Worm (Caenorhabditis elegans) whole organism, L2 larva: ENCODE measurements around the gene T04A11.4.

Source experiments
- C34F6.9 ChIP-seq: fragments of 150-350 bp; optimal IDR thresholded peaks from 2 replicates; lab custom pipeline; 2014; ENCODE audit warnings: missing biosample characterization, missing genetic modification characterization
- F13H6.1 ChIP-seq: sonication (generic microtip); optimal IDR thresholded peaks from 2 replicates; lab custom pipeline; 2016; ENCODE audit warnings: missing genetic modification characterization, missing compliant biosample characterization
- R02D3.7 ChIP-seq: fragments of 150-350 bp; optimal IDR thresholded peaks from 2 replicates; lab custom pipeline; 2014; ENCODE audit warnings: missing biosample characterization, missing genetic modification characterization
- Y55F3AM.14 ChIP-seq: fragments of 200-800 bp; sonication (Bioruptor generic); optimal IDR thresholded peaks from 2 replicates; lab custom pipeline; 2018; ENCODE audit warnings: mild to moderate bottlenecking, missing genetic modification characterization, missing compliant biosample characterization
- alr-1 ChIP-seq: fragments of 150-350 bp; optimal IDR thresholded peaks from 2 replicates; lab custom pipeline; 2014; ENCODE audit warnings: missing biosample characterization, missing genetic modification characterization
- aly-2 ChIP-seq: fragments of 150-350 bp; optimal IDR thresholded peaks from 2 replicates; lab custom pipeline; 2014; ENCODE audit warnings: missing biosample characterization, missing genetic modification characterization
- ama-1 ChIP-seq: fragments of 150-350 bp; optimal IDR thresholded peaks from 2 replicates; lab custom pipeline; 2018; ENCODE audit warnings: inconsistent platforms
- ceh-16 ChIP-seq: fragments of 150-350 bp; optimal IDR thresholded peaks from 2 replicates; lab custom pipeline; 2014; ENCODE audit warnings: missing biosample characterization, missing genetic modification characterization
- ceh-82 ChIP-seq: fragments of 150-350 bp; optimal IDR thresholded peaks from 2 replicates; lab custom pipeline; 2014; ENCODE audit warnings: missing biosample characterization, missing genetic modification characterization
- dmd-4 ChIP-seq: sonication (generic microtip); optimal IDR thresholded peaks from 2 replicates; lab custom pipeline; 2017; ENCODE audit warnings: missing biosample characterization, missing genetic modification characterization
- elt-1 ChIP-seq: fragments of 150-350 bp; optimal IDR thresholded peaks from 2 replicates; lab custom pipeline; 2014; ENCODE audit warnings: missing biosample characterization, missing genetic modification characterization
- fos-1 ChIP-seq: fragments of 150-350 bp; optimal IDR thresholded peaks from 2 replicates; lab custom pipeline; 2014; ENCODE audit warnings: missing biosample characterization, missing genetic modification characterization
- lin-11 ChIP-seq: fragments of 150-350 bp; sonication (generic microtip); optimal IDR thresholded peaks from 2 replicates; lab custom pipeline; 2014; ENCODE audit warnings: missing biosample characterization, missing genetic modification characterization, inconsistent platforms, mixed read lengths
- lin-13 ChIP-seq: fragments of 150-350 bp; optimal IDR thresholded peaks from 2 replicates; lab custom pipeline; 2014; ENCODE audit warnings: missing biosample characterization, missing genetic modification reagents, missing genetic modification characterization
- lin-39 ChIP-seq: fragments of 150-350 bp; optimal IDR thresholded peaks from 2 replicates; lab custom pipeline; 2014; ENCODE audit warnings: missing biosample characterization, missing genetic modification reagents, missing genetic modification characterization
- lsy-2 ChIP-seq, 2 experiments: fragments of 150-350 bp in 1 of 2; sonication (generic microtip) in 1 of 2; optimal IDR thresholded peaks; 2 replicates each; lab custom pipeline; 2014 to 2017; ENCODE audit warnings: missing biosample characterization in 2 of 2, missing genetic modification characterization in 2 of 2
- mab-5 ChIP-seq: fragments of 150-350 bp; optimal IDR thresholded peaks from 2 replicates; lab custom pipeline; 2014; ENCODE audit warnings: missing biosample characterization, missing genetic modification characterization
- mbf-1 ChIP-seq: sonication (generic microtip); optimal IDR thresholded peaks from 2 replicates; lab custom pipeline; 2017; ENCODE audit warnings: missing biosample characterization, missing genetic modification characterization
- mdl-1 ChIP-seq, 2 experiments: fragments of 150-350 bp in 1 of 2; sonication (generic microtip) in 1 of 2; optimal IDR thresholded peaks; 2 replicates each; lab custom pipeline; 2017; ENCODE audit warnings: missing biosample characterization in 2 of 2, missing genetic modification characterization in 2 of 2
- nhr-11 ChIP-seq: fragments of 150-350 bp; optimal IDR thresholded peaks from 2 replicates; lab custom pipeline; 2014; ENCODE audit warnings: missing biosample characterization, missing genetic modification characterization
- nhr-129 ChIP-seq: fragments of 150-350 bp; optimal IDR thresholded peaks from 2 replicates; lab custom pipeline; 2014; ENCODE audit warnings: missing biosample characterization, missing genetic modification characterization
- nhr-21 ChIP-seq: fragments of 150-350 bp; optimal IDR thresholded peaks from 2 replicates; lab custom pipeline; 2014; ENCODE audit warnings: missing biosample characterization, missing genetic modification characterization
- nhr-23 ChIP-seq: fragments of 150-350 bp; optimal IDR thresholded peaks from 2 replicates; lab custom pipeline; 2014; ENCODE audit warnings: missing biosample characterization, missing genetic modification reagents, missing genetic modification characterization
- nhr-237 ChIP-seq: fragments of 150-350 bp; optimal IDR thresholded peaks from 2 replicates; lab custom pipeline; 2014; ENCODE audit warnings: missing biosample characterization, missing genetic modification characterization
- nhr-25 ChIP-seq: fragments of 150-350 bp; sonication (generic microtip); optimal IDR thresholded peaks from 3 replicates; lab custom pipeline; 2014; ENCODE audit warnings: missing biosample characterization, missing genetic modification characterization
- nhr-6 ChIP-seq: fragments of 150-350 bp; optimal IDR thresholded peaks from 2 replicates; lab custom pipeline; 2014; ENCODE audit warnings: missing biosample characterization, missing genetic modification characterization
- nhr-77 ChIP-seq: fragments of 150-350 bp; optimal IDR thresholded peaks from 2 replicates; lab custom pipeline; 2014; ENCODE audit warnings: missing biosample characterization, missing genetic modification characterization
- peb-1 ChIP-seq: fragments of 150-350 bp; optimal IDR thresholded peaks from 2 replicates; lab custom pipeline; 2014; ENCODE audit warnings: missing biosample characterization, missing genetic modification characterization
- sem-4 ChIP-seq: fragments of 150-350 bp; optimal IDR thresholded peaks from 2 replicates; lab custom pipeline; 2014; ENCODE audit warnings: missing biosample characterization, missing genetic modification reagents, missing genetic modification characterization
- skn-1 ChIP-seq: sonication (generic microtip); optimal IDR thresholded peaks from 2 replicates; lab custom pipeline; 2017; ENCODE audit warnings: missing biosample characterization, missing genetic modification characterization
- unc-39 ChIP-seq: fragments of 150-350 bp; optimal IDR thresholded peaks from 2 replicates; lab custom pipeline; 2014; ENCODE audit warnings: missing biosample characterization, missing genetic modification characterization
- unc-55 ChIP-seq: fragments of 150-350 bp; sonication (generic microtip); optimal IDR thresholded peaks from 3 replicates; lab custom pipeline; 2014; ENCODE audit warnings: missing biosample characterization, missing genetic modification reagents, missing genetic modification characterization
- unc-62 ChIP-seq: fragments of 150-350 bp; optimal IDR thresholded peaks from 2 replicates; lab custom pipeline; 2014; ENCODE audit warnings: missing biosample characterization, missing genetic modification reagents, missing genetic modification characterization
- ztf-11 ChIP-seq: sonication (generic microtip); optimal IDR thresholded peaks from 2 replicates; lab custom pipeline; 2017; ENCODE audit warnings: missing biosample characterization, missing genetic modification characterization
- ztf-4 ChIP-seq: fragments of 150-350 bp; optimal IDR thresholded peaks from 2 replicates; lab custom pipeline; 2014; ENCODE audit warnings: missing biosample characterization, missing genetic modification characterization

The T04A11.4 gene

ce11 chrIV:12468359-12468758, 16.0 kb downstream of the T04A11.4 start, which contains the start of gene igdb-2:
Gene igdb-2, plus strand, starts transcription at chrIV:12468659.
- no peak for TF ChIP-seq ama-1 (lab: Kevin White, UChicago)
- TF ChIP-seq mdl-1 (tag; optimal IDR thresholded peaks at IDR 0.05; lab: Kevin White, UChicago): no peak
- TF ChIP-seq nhr-77: no peak
- TF ChIP-seq C34F6.9 (tag; lab: Kevin White, UChicago): no peak
- no peak for TF ChIP-seq dmd-4 (tag; lab: Kevin White, UChicago)
- no peak for TF ChIP-seq unc-39
- no peak for TF ChIP-seq skn-1 (tag; lab: Kevin White, UChicago)
- TF ChIP-seq, all 48 proteins: peak for 0

- no peak for TF ChIP-seq mdl-1 (tag; optimal IDR thresholded peaks at IDR 0.05; lab: Kevin White, UChicago)
- TF ChIP-seq ceh-82 (tag; lab: Kevin White, UChicago): no peak
- peak; percentile 51 for TF ChIP-seq nhr-129 (tag; lab: Kevin White, UChicago)
- TF ChIP-seq nhr-21: no peak
- no peak for TF ChIP-seq peb-1 (tag; lab: Kevin White, UChicago)
- TF ChIP-seq nhr-25 (tag; lab: Kevin White, UChicago): peak; percentile 30
- no peak for TF ChIP-seq unc-62 (GFP tag; lab: Kevin White, UChicago)
- TF ChIP-seq C34F6.9 (tag; lab: Kevin White, UChicago): no peak
- no peak for TF ChIP-seq alr-1 (tag; lab: Kevin White, UChicago)
- TF ChIP-seq ceh-16 (tag; lab: Kevin White, UChicago): no peak
- TF ChIP-seq F13H6.1: no peak
Observed at ce11 chrIV:12467761-12468160, 16.6 kb downstream of the T04A11.4 start.

- TF ChIP-seq nhr-11 (tag; lab: Kevin White, UChicago) (no peak), ztf-4 (tag; lab: Kevin White, UChicago) (no peak), lin-11 (peak; percentile 40), nhr-77 (no peak), nhr-21 (no peak), skn-1 (tag; lab: Kevin White, UChicago) (no peak), nhr-237 (tag; lab: Kevin White, UChicago) (no peak), unc-55 (GFP tag; lab: Kevin White, UChicago) (peak; percentile 63), nhr-25 (tag; lab: Kevin White, UChicago) (no peak), nhr-129 (tag; lab: Kevin White, UChicago) (peak; percentile 83), C34F6.9 (tag; lab: Kevin White, UChicago) (peak; percentile 55), F13H6.1 (no peak)
Observed at ce11 chrIV:12464822-12465221, 19.6 kb downstream of the T04A11.4 start.

ce11 chrIV:12463370-12463769, 21.0 kb downstream of the T04A11.4 start, which contains the start of gene C25G4.8:
Gene C25G4.8, minus strand, starts transcription at chrIV:12463470.
- no peak for TF ChIP-seq fos-1 (tag; lab: Kevin White, UChicago)
- TF ChIP-seq sem-4 (tag; lab: Kevin White, UChicago): no peak
- TF ChIP-seq mbf-1 (tag; lab: Kevin White, UChicago): no peak
- no peak for TF ChIP-seq elt-1 (tag; lab: Kevin White, UChicago)

ce11 chrIV:12456613-12457012, 27.8 kb downstream of the T04A11.4 start, which contains the start of gene C25G4.7:
Gene C25G4.7, plus strand, starts transcription at chrIV:12456913.
- TF ChIP-seq unc-55 (GFP tag; lab: Kevin White, UChicago): no peak
- no peak for TF ChIP-seq C34F6.9 (tag; lab: Kevin White, UChicago)
- no peak for TF ChIP-seq lin-39 (tag; lab: Kevin White, UChicago)
- TF ChIP-seq nhr-6: no peak
- TF ChIP-seq ztf-11 (tag; lab: Kevin White, UChicago): no peak
- TF ChIP-seq peb-1 (tag; lab: Kevin White, UChicago): no peak
- no peak for TF ChIP-seq nhr-23 (tag; lab: Kevin White, UChicago)
- TF ChIP-seq lin-11: no peak

- TF ChIP-seq lin-13 (GFP tag; lab: Kevin White, UChicago) (no peak), nhr-21 (no peak), Y55F3AM.14 (GFP tag; lab: Kevin White, UChicago) (no peak), lin-39 (tag; lab: Kevin White, UChicago) (no peak), ceh-82 (tag; lab: Kevin White, UChicago) (no peak), ztf-11 (tag; lab: Kevin White, UChicago) (no peak), mab-5 (no peak), nhr-11 (tag; lab: Kevin White, UChicago) (no peak), R02D3.7 (tag; lab: Kevin White, UChicago) (no peak), lsy-2 (tag; optimal IDR thresholded peaks at IDR 0.05; lab: Kevin White, UChicago) (no peak), nhr-77 (no peak), skn-1 (tag; lab: Kevin White, UChicago) (no peak), aly-2 (tag; lab: Kevin White, UChicago) (no peak), mbf-1 (tag; lab: Kevin White, UChicago) (no peak)
Observed at ce11 chrIV:12454750-12455149, 29.6 kb downstream of the T04A11.4 start, which contains the start of gene smz-1. Gene smz-1, plus strand, starts transcription at chrIV:12455050.
